Worm (Caenorhabditis elegans): ENCODE results near the gene aly-2.

The aly-2 gene

ce11 chrIV:9198136-9198535, 50.9 kb downstream of the aly-2 start:
- TF ChIP-seq sma-3 (GFP tag; optimal IDR thresholded peaks at IDR 0.05): peak; percentile 94
- TF ChIP-seq unc-39 (tag; optimal IDR thresholded peaks at IDR 0.05): no peak
- no peak for TF ChIP-seq ztf-11 (tag; optimal IDR thresholded peaks at IDR 0.05)
- TF ChIP-seq crh-2 (tag; optimal IDR thresholded peaks at IDR 0.05): peak; percentile 90
- peak; percentile 59 for TF ChIP-seq sma-9 (GFP tag; optimal IDR thresholded peaks at IDR 0.05)
- no peak for TF ChIP-seq sma-9 (tag; optimal IDR thresholded peaks at IDR 0.05)
- TF ChIP-seq skn-1 (tag; optimal IDR thresholded peaks at IDR 0.05): no peak
- no peak for TF ChIP-seq mbf-1 (tag; optimal IDR thresholded peaks at IDR 0.05)
- peak; percentile 48 for TF ChIP-seq blmp-1 (tag; optimal IDR thresholded peaks at IDR 0.05; ENCODE audit: insufficient read depth)
- peak; percentile 85 for TF ChIP-seq fos-1 (tag; optimal IDR thresholded peaks at IDR 0.05)
- no peak for TF ChIP-seq nhr-11 (tag; optimal IDR thresholded peaks at IDR 0.05)
- TF ChIP-seq egl-27 (tag; optimal IDR thresholded peaks at IDR 0.05): peak; percentile 35
- TF ChIP-seq nhr-21 (tag; optimal IDR thresholded peaks at IDR 0.05): peak; percentile 84
- no peak for TF ChIP-seq nhr-77 (tag; optimal IDR thresholded peaks at IDR 0.05)
- no peak for TF ChIP-seq elt-3 (tag; optimal IDR thresholded peaks at IDR 0.05)
- peak; percentile 1 for TF ChIP-seq nhr-10 (tag; optimal IDR thresholded peaks at IDR 0.05)
- TF ChIP-seq ceh-16 (tag; optimal IDR thresholded peaks at IDR 0.05): no peak
- peak; percentile 82 for TF ChIP-seq nhr-25 (tag; optimal IDR thresholded peaks at IDR 0.05)
- peak; percentile 54 for TF ChIP-seq F13H6.1 (tag; optimal IDR thresholded peaks at IDR 0.05)
- peak; percentile 55 for TF ChIP-seq nhr-6 (tag; optimal IDR thresholded peaks at IDR 0.05)
- TF ChIP-seq C34F6.9 (tag; optimal IDR thresholded peaks at IDR 0.05): no peak
- TF ChIP-seq lin-13 (GFP tag; optimal IDR thresholded peaks at IDR 0.05): no peak
- peak; percentile 78 for TF ChIP-seq gmeb-1 (tag; optimal IDR thresholded peaks at IDR 0.05)
- peak in 1 of 2 experiments; percentile 59 for TF ChIP-seq lsy-2 (tag; optimal IDR thresholded peaks at IDR 0.05)
- TF ChIP-seq nhr-129 (tag; optimal IDR thresholded peaks at IDR 0.05): peak; percentile 88
- TF ChIP-seq mdl-1 (tag; optimal IDR thresholded peaks at IDR 0.05): peak in 1 of 2 experiments; percentile 50
- TF ChIP-seq Y55F3AM.14 (GFP tag; optimal IDR thresholded peaks at IDR 0.05): peak; percentile 47
- TF ChIP-seq unc-62 (GFP tag; optimal IDR thresholded peaks at IDR 0.05): no peak
- peak; percentile 50 for TF ChIP-seq ama-1 (optimal IDR thresholded peaks at IDR 0.05)
- TF ChIP-seq ztf-4 (tag; optimal IDR thresholded peaks at IDR 0.05): peak; percentile 64
